Worm (Caenorhabditis elegans) whole organism, young adult: ENCODE data around the gene eftu-2.

ENCODE experiments used
- bed-1 ChIP-seq: fragments of 200-800 bp; sonication (Bioruptor generic); IDR thresholded peaks from 2 replicates; pipeline ENCODE4 v1.3.6; 2022; ENCODE audit warnings: missing genetic modification reagents, missing genetic modification characterization, missing compliant biosample characterization
- lin-40 ChIP-seq: sonication (generic microtip); optimal IDR thresholded peaks from 2 replicates; lab custom pipeline; 2016; ENCODE audit warnings: missing genetic modification characterization, mild to moderate bottlenecking, missing compliant biosample characterization, missing genotype, missing genetic modification reagents
- nhr-120 ChIP-seq: fragments of 200-800 bp; sonication (Bioruptor generic); IDR thresholded peaks from 2 replicates; pipeline ENCODE4 v1.3.6; 2022; ENCODE audit warnings: missing genetic modification characterization, missing compliant biosample characterization
- snpc-4 ChIP-seq, 5 experiments: fragments of 150-350 bp in 1 of 5; sonication (generic microtip) in 4 of 5; optimal IDR thresholded peaks; 2 replicates each; lab custom pipeline; 2014 to 2018; ENCODE audit warnings: missing genetic modification characterization in 5 of 5, missing biosample characterization in 3 of 5, antibody characterized with exemption in 2 of 5, mild to moderate bottlenecking in 2 of 5, missing compliant biosample characterization in 2 of 5, missing genotype in 2 of 5, moderate library complexity in 2 of 5, missing genetic modification reagents in 1 of 5

DNA sequence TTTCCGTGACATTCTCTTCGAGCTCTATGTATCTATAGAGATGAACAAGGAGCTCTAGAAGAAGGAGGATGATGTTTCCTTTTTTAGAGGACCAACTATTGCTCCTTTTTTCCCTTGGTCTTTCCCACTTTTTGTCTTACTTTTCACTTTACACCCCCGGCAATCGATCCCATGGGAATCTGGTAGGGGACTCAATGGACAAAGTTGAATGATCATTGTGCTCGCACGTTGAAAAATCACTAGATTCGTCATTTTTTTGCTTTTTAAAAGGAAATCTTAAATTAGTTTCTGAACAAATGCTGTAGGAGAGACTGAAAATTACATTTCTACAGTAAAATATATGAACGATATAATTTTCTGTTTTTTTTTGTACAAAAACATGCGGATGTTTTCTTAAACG lies 7.3 kb upstream of the eftu-2 start:
- TF ChIP-seq snpc-4 (GFP tag; optimal IDR thresholded peaks at IDR 0.05; lab: Kevin White, UChicago), result no peak
- TF ChIP-seq snpc-4 (tag; optimal IDR thresholded peaks at IDR 0.05; lab: Kevin White, UChicago), result no peak
- TF ChIP-seq lin-40 (tag; lab: Kevin White, UChicago), result no peak
- no peak for TF ChIP-seq bed-1 (GFP tag; lab: Robert Waterston, UW)
- no peak for TF ChIP-seq nhr-120
